Fruit fly (Drosophila melanogaster) whole organism, embryonic: ENCODE data around the gene GNBP2.

Source experiments
- ATbp ChIP-seq: fragments of 200-800 bp; sonication (Bioruptor generic); optimal IDR thresholded peaks from 2 replicates; lab custom pipeline; 2017; ENCODE audit warnings: missing biosample characterization, mild to moderate bottlenecking, missing genetic modification characterization, missing genetic modification reagents
- CG10462 ChIP-seq: fragments of 200-800 bp; sonication (Bioruptor generic); optimal IDR thresholded peaks from 2 replicates; lab custom pipeline; 2016; ENCODE audit warnings: missing biosample characterization, missing genetic modification characterization
- CG11696 ChIP-seq: fragments of 200-800 bp; sonication (Bioruptor generic); IDR thresholded peaks from 2 replicates; pipeline ENCODE4 v1.3.6; 2022; ENCODE audit warnings: missing biosample characterization, missing genetic modification characterization
- CG11723 ChIP-seq: fragments of 200-800 bp; sonication (Bioruptor generic); optimal IDR thresholded peaks from 2 replicates; lab custom pipeline; 2017; ENCODE audit warnings: missing biosample characterization, mild to moderate bottlenecking, missing genetic modification characterization
- CG12155 ChIP-seq: fragments of 200-800 bp; sonication (Bioruptor generic); optimal IDR thresholded peaks from 3 replicates; lab custom pipeline; 2016; ENCODE audit warnings: missing biosample characterization, missing genetic modification characterization
- CG12219 ChIP-seq: fragments of 200-800 bp; sonication (Bioruptor generic); optimal IDR thresholded peaks from 3 replicates; lab custom pipeline; 2018; ENCODE audit warnings: missing biosample characterization, mild to moderate bottlenecking, missing genetic modification characterization
- CG14014 ChIP-seq: fragments of 200-800 bp; sonication (Bioruptor generic); IDR thresholded peaks from 2 replicates; pipeline ENCODE4 v1.3.6; 2022; ENCODE audit warnings: missing biosample characterization, missing genetic modification characterization
- CG15073 ChIP-seq: fragments of 200-800 bp; sonication (Bioruptor generic); optimal IDR thresholded peaks from 2 replicates; lab custom pipeline; 2016; ENCODE audit warnings: missing biosample characterization, missing genetic modification characterization
- CG16779 ChIP-seq: fragments of 200-800 bp; sonication (Bioruptor generic); IDR thresholded peaks from 2 replicates; pipeline ENCODE4 v1.3.6; 2022; ENCODE audit warnings: missing biosample characterization, missing genetic modification characterization
- CG16813 ChIP-seq: fragments of 200-800 bp; sonication (Bioruptor generic); IDR thresholded peaks from 3 replicates; pipeline ENCODE4 v1.3.6; 2022; ENCODE audit warnings: missing biosample characterization, missing genetic modification characterization; ENCODE audit not compliant: partially characterized antibody
- CG17385 ChIP-seq: fragments of 200-800 bp; sonication (Bioruptor generic); optimal IDR thresholded peaks from 3 replicates; lab custom pipeline; 2018; ENCODE audit warnings: missing biosample characterization, mild to moderate bottlenecking, missing genetic modification characterization
- CG17568 ChIP-seq: fragments of 200-800 bp; sonication (Bioruptor generic); optimal IDR thresholded peaks from 2 replicates; lab custom pipeline; 2018; ENCODE audit warnings: missing biosample characterization, mild to moderate bottlenecking, missing genetic modification characterization, moderate library complexity
- CG31224 ChIP-seq: fragments of 200-800 bp; sonication (Bioruptor generic); IDR thresholded peaks from 2 replicates; pipeline ENCODE4 v1.3.6; 2022; ENCODE audit warnings: missing biosample characterization, missing genetic modification characterization
- CG33557 ChIP-seq: fragments of 200-800 bp; sonication (Bioruptor generic); optimal IDR thresholded peaks from 2 replicates; lab custom pipeline; 2019; ENCODE audit warnings: missing biosample characterization, mild to moderate bottlenecking, missing genetic modification characterization, moderate library complexity
- CG3847 ChIP-seq: fragments of 200-800 bp; sonication (Bioruptor generic); IDR thresholded peaks from 2 replicates; pipeline ENCODE4 v1.3.6; 2022; ENCODE audit warnings: missing biosample characterization, missing genetic modification characterization
- CG6683 ChIP-seq: fragments of 200-800 bp; sonication (Bioruptor generic); optimal IDR thresholded peaks from 2 replicates; lab custom pipeline; 2017; ENCODE audit warnings: missing biosample characterization, mild to moderate bottlenecking, missing genetic modification characterization, missing genetic modification reagents
- CG6854 ChIP-seq: fragments of 200-800 bp; sonication (Bioruptor generic); optimal IDR thresholded peaks from 3 replicates; lab custom pipeline; 2017; ENCODE audit warnings: missing biosample characterization, mild to moderate bottlenecking, missing genetic modification characterization
- CG7987 ChIP-seq: fragments of 200-800 bp; sonication (Bioruptor generic); optimal IDR thresholded peaks from 2 replicates; lab custom pipeline; 2018; ENCODE audit warnings: missing biosample characterization, mild to moderate bottlenecking, missing genetic modification characterization, moderate library complexity
- CG8089 ChIP-seq: fragments of 200-800 bp; sonication (Bioruptor generic); optimal IDR thresholded peaks from 3 replicates; lab custom pipeline; 2016; ENCODE audit warnings: missing biosample characterization, missing genetic modification characterization
- CG9215 ChIP-seq: fragments of 200-800 bp; sonication (Bioruptor generic); IDR thresholded peaks from 2 replicates; pipeline ENCODE4 v1.3.6; 2022; ENCODE audit warnings: missing biosample characterization, missing genetic modification characterization
- CG9876 ChIP-seq: fragments of 200-800 bp; sonication (Bioruptor generic); optimal IDR thresholded peaks from 2 replicates; lab custom pipeline; 2016; ENCODE audit warnings: missing biosample characterization, missing genetic modification characterization
- CTCF ChIP-seq: fragments of 200-800 bp; sonication (Bioruptor generic); optimal IDR thresholded peaks from 2 replicates; lab custom pipeline; 2017; ENCODE audit warnings: missing biosample characterization, mild to moderate bottlenecking, missing genetic modification characterization, moderate library complexity
- E2f2 ChIP-seq: fragments of 200-800 bp; sonication (Bioruptor generic); IDR thresholded peaks from 2 replicates; pipeline ENCODE4 v1.3.6; 2022; ENCODE audit warnings: missing biosample characterization, missing genetic modification characterization
- GATAe ChIP-seq: fragments of 200-800 bp; sonication (Bioruptor generic); conservative IDR thresholded peaks from 2 replicates; pipeline ENCODE4 v1.3.6; 2022; ENCODE audit warnings: missing biosample characterization, missing genetic modification characterization
- Hr39 ChIP-seq: fragments of >200 bp; optimal IDR thresholded peaks from 2 replicates; lab custom pipeline; 2017
- Hsf ChIP-seq: fragments of 200-800 bp; sonication (Bioruptor generic); optimal IDR thresholded peaks from 3 replicates; lab custom pipeline; 2016; ENCODE audit warnings: missing biosample characterization, missing genetic modification characterization
- MTF-1 ChIP-seq: fragments of 200-800 bp; sonication (Bioruptor generic); optimal IDR thresholded peaks from 2 replicates; lab custom pipeline; 2018; ENCODE audit warnings: missing biosample characterization, mild to moderate bottlenecking, missing genetic modification characterization, borderline replicate concordance
- Mrtf ChIP-seq: fragments of 200-800 bp; sonication (Bioruptor generic); IDR thresholded peaks from 3 replicates; pipeline ENCODE4 v1.3.6; 2022; ENCODE audit warnings: missing biosample characterization, missing genetic modification characterization
- Oaz ChIP-seq: fragments of 200-800 bp; sonication (Bioruptor generic); IDR thresholded peaks from 2 replicates; pipeline ENCODE4 v1.3.6; 2022; ENCODE audit warnings: missing biosample characterization, missing genetic modification characterization
- PHDP ChIP-seq: fragments of 200-800 bp; sonication (Bioruptor generic); optimal IDR thresholded peaks from 3 replicates; lab custom pipeline; 2018; ENCODE audit warnings: missing biosample characterization, mild to moderate bottlenecking, missing genetic modification characterization, moderate library complexity
- Trl ChIP-seq, 3 experiments: fragments of >200 bp in 2 of 3; fragments of 200-800 bp in 1 of 3; sonication (Bioruptor generic) in 1 of 3; optimal IDR thresholded peaks; 2 replicates in 1 of 3; 3 replicates in 2 of 3; lab custom pipeline; 2016 to 2017; ENCODE audit warnings: missing biosample characterization in 1 of 3, missing genetic modification characterization in 1 of 3
- bsh ChIP-seq, 2 experiments: fragments of 200-800 bp; sonication (Bioruptor generic); optimal IDR thresholded peaks; 2 replicates each; lab custom pipeline; 2017 to 2018; ENCODE audit warnings: mild to moderate bottlenecking in 2 of 2, missing biosample characterization in 2 of 2, missing genetic modification characterization in 2 of 2, moderate library complexity in 1 of 2
- cas ChIP-seq: fragments of 200-800 bp; sonication (Bioruptor generic); IDR thresholded peaks from 2 replicates; pipeline ENCODE4 v1.3.6; 2022; ENCODE audit warnings: missing biosample characterization, missing genetic modification characterization
- caup ChIP-seq: fragments of 200-800 bp; sonication (Bioruptor generic); optimal IDR thresholded peaks from 3 replicates; lab custom pipeline; 2017; ENCODE audit warnings: missing biosample characterization, mild to moderate bottlenecking, missing genetic modification characterization, moderate library complexity; ENCODE audit not compliant: severe bottlenecking
- cg ChIP-seq: fragments of 200-800 bp; sonication (Bioruptor generic); optimal IDR thresholded peaks from 3 replicates; lab custom pipeline; 2019; ENCODE audit warnings: missing biosample characterization, mild to moderate bottlenecking, missing genetic modification characterization, moderate library complexity
- croc ChIP-seq: fragments of 200-800 bp; sonication (Bioruptor generic); conservative IDR thresholded peaks from 3 replicates; pipeline ENCODE4 v1.3.6; 2022; ENCODE audit warnings: missing biosample characterization, missing genetic modification characterization
- ftz-f1 ChIP-seq: fragments of 200-800 bp; sonication (Bioruptor generic); optimal IDR thresholded peaks from 2 replicates; lab custom pipeline; 2016; ENCODE audit warnings: missing biosample characterization, missing genetic modification characterization
- fu2 ChIP-seq: fragments of 200-800 bp; sonication (Bioruptor generic); optimal IDR thresholded peaks from 2 replicates; lab custom pipeline; 2016; ENCODE audit warnings: missing biosample characterization, missing genetic modification characterization
- grau ChIP-seq: fragments of 200-800 bp; optimal IDR thresholded peaks from 3 replicates; lab custom pipeline; 2019; ENCODE audit warnings: missing biosample characterization, mild to moderate bottlenecking, missing genetic modification characterization, moderate library complexity
- hb ChIP-seq: fragments of 200-800 bp; sonication (Bioruptor generic); IDR thresholded peaks from 3 replicates; pipeline ENCODE4 v1.3.6; 2022; ENCODE audit warnings: missing biosample characterization, missing genetic modification characterization; ENCODE audit not compliant: partially characterized antibody
- inv ChIP-seq: fragments of 200-800 bp; sonication (Bioruptor generic); IDR thresholded peaks from 2 replicates; pipeline ENCODE4 v1.3.6; 2022; ENCODE audit warnings: missing biosample characterization, missing genetic modification characterization; ENCODE audit not compliant: partially characterized antibody
- pfk ChIP-seq: fragments of 200-800 bp; sonication (Bioruptor generic); optimal IDR thresholded peaks from 2 replicates; lab custom pipeline; 2018; ENCODE audit warnings: missing biosample characterization, mild to moderate bottlenecking, missing genetic modification characterization, moderate library complexity
- pho ChIP-seq: fragments of 200-800 bp; sonication (Bioruptor generic); optimal IDR thresholded peaks from 2 replicates; lab custom pipeline; 2016; ENCODE audit warnings: missing biosample characterization, missing genetic modification characterization
- pzg ChIP-seq: fragments of 200-800 bp; sonication (Bioruptor generic); optimal IDR thresholded peaks from 3 replicates; lab custom pipeline; 2018; ENCODE audit warnings: missing biosample characterization, mild to moderate bottlenecking, missing genetic modification characterization, moderate library complexity
- repo ChIP-seq: fragments of 200-800 bp; sonication (Bioruptor generic); optimal IDR thresholded peaks from 2 replicates; lab custom pipeline; 2016; ENCODE audit warnings: missing biosample characterization, missing genetic modification characterization
- row ChIP-seq: fragments of 200-800 bp; sonication (Bioruptor generic); IDR thresholded peaks from 3 replicates; pipeline ENCODE4 v1.3.6; 2022; ENCODE audit warnings: missing biosample characterization, missing genetic modification characterization
- sug ChIP-seq: fragments of 200-800 bp; optimal IDR thresholded peaks from 2 replicates; lab custom pipeline; 2019; ENCODE audit warnings: missing biosample characterization, mild to moderate bottlenecking, missing genetic modification characterization, moderate library complexity
- tgo ChIP-seq: fragments of 200-800 bp; sonication (Bioruptor generic); IDR thresholded peaks from 3 replicates; pipeline ENCODE4 v1.3.6; 2022; ENCODE audit warnings: missing biosample characterization, missing genetic modification characterization
- tna ChIP-seq: fragments of 200-800 bp; sonication (Bioruptor generic); IDR thresholded peaks from 2 replicates; pipeline ENCODE4 v1.3.6; 2022; ENCODE audit warnings: missing biosample characterization, missing genetic modification characterization; ENCODE audit not compliant: partially characterized antibody
- zfh2 ChIP-seq: fragments of 200-800 bp; sonication (Bioruptor generic); optimal IDR thresholded peaks from 2 replicates; lab custom pipeline; 2016; ENCODE audit warnings: missing biosample characterization, missing genetic modification characterization

GNBP2 gene

dm6 chr3L:18681550-18682217 lies 6.5 kb upstream of the GNBP2 start, which contains the start of the genes Sgf11 and CG32202 (continued):
- no peak for TF ChIP-seq CG11696 (GFP tag; lab: Robert Waterston, UW)
- no peak for TF ChIP-seq CG7987
- TF ChIP-seq Hsf (GFP tag; lab: Kevin White, UChicago): peak; percentile 5
- peak; percentile 13 for TF ChIP-seq CG12219
- peak; percentile 71 for TF ChIP-seq sug (tag; lab: Kevin White, UChicago)
- TF ChIP-seq ATbp: no peak
- TF ChIP-seq CG9876: no peak
- TF ChIP-seq CG6683 (GFP tag; lab: Kevin White, UChicago): no peak
- TF ChIP-seq CG6854 (GFP tag; lab: Kevin White, UChicago): peak; percentile 1
- TF ChIP-seq CG10462 (GFP tag; lab: Kevin White, UChicago): no peak
- TF ChIP-seq E2f2: no peak
- no peak for TF ChIP-seq CG8089
- TF ChIP-seq croc (GFP tag; lab: Robert Waterston, UW): no peak; the same call in 2 of the 3 replicates
- TF ChIP-seq MTF-1 (GFP tag; lab: Kevin White, UChicago): no peak
- peak; percentile 60 for TF ChIP-seq CG33557 (GFP tag; lab: Kevin White, UChicago)
- TF ChIP-seq cas (GFP tag; lab: Robert Waterston, UW): no peak
- TF ChIP-seq CG11723 (GFP tag; lab: Kevin White, UChicago): peak; percentile 23
- no peak for TF ChIP-seq CG16813 (GFP tag; lab: Robert Waterston, UW)
- TF ChIP-seq CG9215 (GFP tag; lab: Robert Waterston, UW): peak; percentile 43; the same call in 1 of the 2 replicates
- no peak for TF ChIP-seq Hr39
- TF ChIP-seq zfh2 (GFP tag; lab: Kevin White, UChicago): no peak
- no peak for TF ChIP-seq CG17568 (GFP tag; lab: Kevin White, UChicago)
- no peak for TF ChIP-seq ftz-f1 (GFP tag; lab: Kevin White, UChicago)
- TF ChIP-seq GATAe (GFP tag; lab: Robert Waterston, UW): no peak
- TF ChIP-seq CG31224: no peak
- no peak for TF ChIP-seq Oaz (GFP tag; lab: Robert Waterston, UW)
- peak; percentile 53 for TF ChIP-seq CG12155 (GFP tag; lab: Kevin White, UChicago)
- no peak for TF ChIP-seq pho (GFP tag; lab: Kevin White, UChicago)
- 0 out of 2 replicates have a peak, but pooled peaks have one; percentile 52 for TF ChIP-seq CG14014 (GFP tag; lab: Robert Waterston, UW)
- no peak for TF ChIP-seq cg (GFP tag; lab: Kevin White, UChicago)
- no peak for TF ChIP-seq tna
- no peak for TF ChIP-seq hb (GFP tag; lab: Robert Waterston, UW)
- no peak for TF ChIP-seq inv (GFP tag; lab: Robert Waterston, UW)
- peak; percentile 38; the same call in 1 of the 3 replicates for TF ChIP-seq tgo (GFP tag; lab: Robert Waterston, UW)
- no peak for TF ChIP-seq CG15073 (GFP tag; lab: Kevin White, UChicago)
- no peak for TF ChIP-seq CG16779 (GFP tag; lab: Robert Waterston, UW)
- TF ChIP-seq repo (GFP tag; lab: Kevin White, UChicago): no peak
- no peak for TF ChIP-seq pfk
- TF ChIP-seq Mrtf (GFP tag; lab: Robert Waterston, UW): no peak
- TF ChIP-seq grau (tag; lab: Kevin White, UChicago): peak; percentile 80
- TF ChIP-seq CG17385: peak; percentile 52
- TF ChIP-seq caup: peak; percentile 42
- TF ChIP-seq PHDP (tag; lab: Kevin White, UChicago): peak; percentile 74
- peak; percentile 58 for TF ChIP-seq CG3847 (GFP tag; lab: Robert Waterston, UW)
- peak; percentile 3 for TF ChIP-seq CTCF (GFP tag; lab: Kevin White, UChicago)
- peak in 1 of 2 experiments; percentile 63 for TF ChIP-seq bsh (GFP tag; optimal IDR thresholded peaks at IDR 0.05; lab: Kevin White, UChicago)
- TF ChIP-seq fu2 (GFP tag; lab: Kevin White, UChicago): no peak
- peak; percentile 87 for TF ChIP-seq row
- peak; percentile 54 for TF ChIP-seq pzg
- no peak for TF ChIP-seq Trl (optimal IDR thresholded peaks at IDR 0.05; lab: Kevin White, UChicago)
- no peak for TF ChIP-seq Trl (GFP tag; optimal IDR thresholded peaks at IDR 0.05; lab: Kevin White, UChicago)
